Worm (Caenorhabditis elegans) whole organism, L4 larva: Measurements from ENCODE around the gene ser-2.

Experiments
- ces-1 ChIP-seq: fragments of 150-350 bp; sonication (generic microtip); optimal IDR thresholded peaks from 4 replicates; lab custom pipeline; 2014; ENCODE audit warnings: missing biosample characterization, missing genetic modification reagents, missing genetic modification characterization
- dpl-1 ChIP-seq: fragments of 150-350 bp; optimal IDR thresholded peaks from 2 replicates; lab custom pipeline; 2014; ENCODE audit warnings: missing biosample characterization, missing genetic modification reagents, missing genetic modification characterization
- lin-38 ChIP-seq: fragments of 200-800 bp; sonication (Bioruptor generic); IDR thresholded peaks from 2 replicates; pipeline ENCODE4 v1.3.6; 2022; ENCODE audit warnings: missing genetic modification reagents, missing genetic modification characterization, missing compliant biosample characterization
- lin-39 ChIP-seq: fragments of 150-350 bp; optimal IDR thresholded peaks from 2 replicates; lab custom pipeline; 2014; ENCODE audit warnings: missing biosample characterization, missing genetic modification reagents, missing genetic modification characterization
- lsy-2 ChIP-seq, 2 experiments: fragments of 150-350 bp in 1 of 2; sonication (generic microtip) in 1 of 2; optimal IDR thresholded peaks; 2 replicates each; lab custom pipeline; 2014 to 2017; ENCODE audit warnings: missing biosample characterization in 2 of 2, missing genetic modification characterization in 2 of 2
- nhr-237 ChIP-seq: sonication (generic microtip); optimal IDR thresholded peaks from 2 replicates; lab custom pipeline; 2017; ENCODE audit warnings: missing biosample characterization, missing genetic modification characterization
- unc-62 ChIP-seq, 3 experiments: fragments of 150-350 bp in 1 of 3; sonication (generic microtip); optimal IDR thresholded peaks in 2 of 3; peaks in 1 of 3; 1 replicate in 1 of 3; 2 replicates in 2 of 3; lab custom pipeline; 2014 to 2017; ENCODE audit warnings: missing biosample characterization in 3 of 3, missing genetic modification characterization in 3 of 3, missing genetic modification reagents in 3 of 3, missing genotype in 1 of 3

- TF ChIP-seq lsy-2 (tag; optimal IDR thresholded peaks at IDR 0.05; lab: Kevin White, UChicago), result no peak
- no peak for TF ChIP-seq ces-1 (GFP tag; lab: Kevin White, UChicago)
- no peak for TF ChIP-seq lin-39 (tag; lab: Kevin White, UChicago)
- TF ChIP-seq nhr-237 (tag; lab: Kevin White, UChicago), result no peak
- TF ChIP-seq lin-38, result no peak
- TF ChIP-seq unc-62 (GFP tag; optimal IDR thresholded peaks at IDR 0.05 in 1 of 2; lab: Kevin White, UChicago), result no peak
- TF ChIP-seq unc-62 (tag; optimal IDR thresholded peaks at IDR 0.05; lab: Kevin White, UChicago), result no peak
- no peak for TF ChIP-seq dpl-1 (GFP tag; lab: Kevin White, UChicago)
Observed at ce11 chrX:15342744-15343259, 40.0 kb upstream of the ser-2 start.
